Fruit fly (Drosophila melanogaster) whole organism, adult: Measurements from ENCODE around the gene Lcp65Ad.

Experiments used
- CG11617 ChIP-seq: fragments of 200-800 bp; sonication (Bioruptor generic); optimal IDR thresholded peaks from 2 replicates; lab custom pipeline; 2017; ENCODE audit warnings: mild to moderate bottlenecking, missing biosample characterization, missing genetic modification reagents, missing genetic modification characterization
- CG12768 ChIP-seq: fragments of 200-800 bp; sonication (Bioruptor generic); optimal IDR thresholded peaks from 2 replicates; lab custom pipeline; 2017; ENCODE audit warnings: missing biosample characterization, missing genetic modification characterization, mild to moderate bottlenecking, moderate library complexity, missing genetic modification reagents
- CG14711 ChIP-seq: fragments of 200-800 bp; sonication (Bioruptor generic); optimal IDR thresholded peaks from 2 replicates; lab custom pipeline; 2018; ENCODE audit warnings: missing biosample characterization, mild to moderate bottlenecking, missing genetic modification characterization, moderate library complexity
- CG1620 ChIP-seq: fragments of 200-800 bp; sonication (Bioruptor generic); optimal IDR thresholded peaks from 2 replicates; lab custom pipeline; 2016; ENCODE audit warnings: missing biosample characterization, missing genetic modification characterization
- CG33017 ChIP-seq: fragments of 200-800 bp; sonication (Bioruptor generic); optimal IDR thresholded peaks from 2 replicates; lab custom pipeline; 2018; ENCODE audit warnings: missing biosample characterization, mild to moderate bottlenecking, missing genetic modification characterization, moderate library complexity
- CG5204 ChIP-seq: fragments of 200-800 bp; sonication (Bioruptor generic); optimal IDR thresholded peaks from 2 replicates; lab custom pipeline; 2016; ENCODE audit warnings: missing biosample characterization, missing genetic modification characterization
- CG7045 ChIP-seq: fragments of 200-800 bp; sonication (Bioruptor generic); optimal IDR thresholded peaks from 2 replicates; lab custom pipeline; 2017; ENCODE audit warnings: missing biosample characterization, mild to moderate bottlenecking, missing genetic modification characterization
- CG7101 ChIP-seq: fragments of 200-800 bp; sonication (Bioruptor generic); optimal IDR thresholded peaks from 2 replicates; lab custom pipeline; 2018; ENCODE audit warnings: missing biosample characterization, mild to moderate bottlenecking, missing genetic modification characterization, moderate library complexity
- Clk ChIP-seq: fragments of 200-800 bp; sonication (Bioruptor generic); optimal IDR thresholded peaks from 2 replicates; lab custom pipeline; 2017; ENCODE audit warnings: missing biosample characterization, missing genetic modification characterization
- Crg-1 ChIP-seq: fragments of 200-800 bp; sonication (Bioruptor generic); optimal IDR thresholded peaks from 2 replicates; lab custom pipeline; 2016; ENCODE audit warnings: missing biosample characterization, missing genetic modification characterization
- Hr96 ChIP-seq: fragments of 200-800 bp; sonication (Bioruptor generic); optimal IDR thresholded peaks from 2 replicates; lab custom pipeline; 2016; ENCODE audit warnings: missing biosample characterization, missing genetic modification characterization
- Mnt ChIP-seq: fragments of 200-800 bp; sonication (Bioruptor generic); optimal IDR thresholded peaks from 2 replicates; lab custom pipeline; 2016; ENCODE audit warnings: missing biosample characterization, mild to moderate bottlenecking, missing genetic modification characterization
- bab1 ChIP-seq: fragments of 200-800 bp; sonication (Bioruptor generic); optimal IDR thresholded peaks from 3 replicates; lab custom pipeline; 2019; ENCODE audit warnings: missing biosample characterization, mild to moderate bottlenecking, missing genetic modification characterization, moderate library complexity
- cic ChIP-seq: fragments of 200-800 bp; sonication (Bioruptor generic); optimal IDR thresholded peaks from 2 replicates; lab custom pipeline; 2017; ENCODE audit warnings: missing biosample characterization, mild to moderate bottlenecking, missing genetic modification characterization, moderate library complexity
- cnc ChIP-seq, 2 experiments: fragments of >200 bp; optimal IDR thresholded peaks; 2 replicates each; lab custom pipeline; 2017
- kay ChIP-seq: fragments of 200-800 bp; sonication (Bioruptor generic); peaks from one replicate; lab custom pipeline; 2016; ENCODE audit warnings: missing biosample characterization, missing genetic modification characterization, borderline replicate concordance
- ovo ChIP-seq: fragments of 200-800 bp; sonication (Bioruptor generic); optimal IDR thresholded peaks from 2 replicates; lab custom pipeline; 2016; ENCODE audit warnings: missing biosample characterization, missing genetic modification characterization
- pad ChIP-seq: fragments of 200-800 bp; sonication (Bioruptor generic); optimal IDR thresholded peaks from 3 replicates; lab custom pipeline; 2017; ENCODE audit warnings: missing biosample characterization, missing genetic modification characterization, mild to moderate bottlenecking, moderate library complexity, missing genetic modification reagents
- tj ChIP-seq: fragments of 200-800 bp; sonication (Bioruptor generic); optimal IDR thresholded peaks from 3 replicates; lab custom pipeline; 2017; ENCODE audit warnings: missing biosample characterization, mild to moderate bottlenecking, missing genetic modification characterization, moderate library complexity
- toe ChIP-seq: fragments of 200-800 bp; sonication (Bioruptor generic); optimal IDR thresholded peaks from 2 replicates; lab custom pipeline; 2016; ENCODE audit warnings: missing biosample characterization, missing genetic modification characterization

The Lcp65Ad gene

DNA sequence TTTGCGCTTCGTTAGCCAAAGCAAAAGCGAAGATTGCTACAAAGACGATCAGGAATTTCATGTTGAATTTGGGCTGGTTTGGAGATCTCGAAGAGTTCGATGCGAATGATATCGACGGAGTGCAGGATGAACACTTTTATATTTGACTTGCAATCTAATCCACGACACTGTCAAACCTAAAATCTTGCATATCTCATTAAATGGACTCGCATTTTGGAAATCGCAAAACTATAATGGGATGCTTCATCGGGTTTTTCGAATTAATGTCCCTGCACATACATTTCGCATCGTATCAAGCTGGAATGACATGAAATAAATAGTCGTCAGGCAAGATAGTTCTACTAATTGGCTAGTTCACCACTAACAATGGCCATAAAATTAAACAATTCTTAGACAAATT is 5.2 kb upstream of the Lcp65Ad start, which contains the start of gene Lcp65Ae:
Gene Lcp65Ae (minus strand): TSS at position 101 of the 400 bp plus-strand sequence.
- TF ChIP-seq CG12768 (GFP tag; lab: Kevin White, UChicago): no peak
- TF ChIP-seq ovo: no peak
- no peak for TF ChIP-seq Crg-1 (GFP tag; lab: Kevin White, UChicago)
- no peak for TF ChIP-seq Mnt (GFP tag; lab: Kevin White, UChicago)
- no peak for TF ChIP-seq bab1 (GFP tag; lab: Kevin White, UChicago)
- TF ChIP-seq CG7045 (GFP tag; lab: Kevin White, UChicago): no peak
- TF ChIP-seq CG14711: no peak
- TF ChIP-seq Hr96 (GFP tag; lab: Kevin White, UChicago): no peak
- no peak for TF ChIP-seq CG1620 (GFP tag; lab: Kevin White, UChicago)
- no peak for TF ChIP-seq tj (GFP tag; lab: Kevin White, UChicago)
- TF ChIP-seq cnc (optimal IDR thresholded peaks at IDR 0.05; lab: Kevin White, UChicago): no peak
- no peak for TF ChIP-seq CG7101
- TF ChIP-seq CG5204: no peak
- TF ChIP-seq cic (GFP tag; lab: Kevin White, UChicago): no peak
- TF ChIP-seq CG33017: no peak
- no peak for TF ChIP-seq kay (GFP tag; lab: Kevin White, UChicago)
- TF ChIP-seq CG11617 (GFP tag; lab: Kevin White, UChicago): no peak
- TF ChIP-seq Clk (GFP tag; lab: Kevin White, UChicago): no peak
- TF ChIP-seq pad: no peak
- no peak for TF ChIP-seq toe (GFP tag; lab: Kevin White, UChicago)

DNA sequence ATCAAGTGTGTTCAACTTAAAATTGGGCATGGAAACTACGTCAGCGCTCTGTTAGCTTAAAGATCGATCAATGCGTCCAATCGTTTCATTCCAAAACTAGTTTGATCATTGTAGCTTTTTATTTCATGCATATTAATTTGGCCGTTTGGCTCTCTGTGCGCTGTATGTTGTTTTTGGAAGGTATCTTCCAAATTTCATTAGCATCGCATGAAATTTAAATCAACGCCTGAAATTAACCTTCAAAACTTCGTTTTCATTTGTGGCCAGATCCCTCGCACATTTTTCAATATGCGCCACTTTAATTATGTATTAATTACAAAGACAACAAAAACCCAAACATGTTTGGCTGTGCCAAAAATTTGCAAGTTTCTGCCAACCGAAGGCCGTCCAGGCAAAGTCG is 4.6 kb upstream of the Lcp65Ad start:
- no peak for TF ChIP-seq cic (GFP tag; lab: Kevin White, UChicago)
- no peak for TF ChIP-seq CG14711
- TF ChIP-seq Hr96 (GFP tag; lab: Kevin White, UChicago): no peak
- no peak for TF ChIP-seq CG33017
- TF ChIP-seq cnc (optimal IDR thresholded peaks at IDR 0.05; lab: Kevin White, UChicago): no peak
- no peak for TF ChIP-seq CG1620 (GFP tag; lab: Kevin White, UChicago)
- TF ChIP-seq pad: no peak
- no peak for TF ChIP-seq CG5204
- no peak for TF ChIP-seq kay (GFP tag; lab: Kevin White, UChicago)
- no peak for TF ChIP-seq Clk (GFP tag; lab: Kevin White, UChicago)
- no peak for TF ChIP-seq bab1 (GFP tag; lab: Kevin White, UChicago)
- TF ChIP-seq tj (GFP tag; lab: Kevin White, UChicago): no peak
- TF ChIP-seq CG7101: no peak
- no peak for TF ChIP-seq ovo
- TF ChIP-seq Mnt (GFP tag; lab: Kevin White, UChicago): no peak
- no peak for TF ChIP-seq CG11617 (GFP tag; lab: Kevin White, UChicago)
- no peak for TF ChIP-seq CG12768 (GFP tag; lab: Kevin White, UChicago)
- TF ChIP-seq toe (GFP tag; lab: Kevin White, UChicago): no peak
- TF ChIP-seq Crg-1 (GFP tag; lab: Kevin White, UChicago): no peak

DNA sequence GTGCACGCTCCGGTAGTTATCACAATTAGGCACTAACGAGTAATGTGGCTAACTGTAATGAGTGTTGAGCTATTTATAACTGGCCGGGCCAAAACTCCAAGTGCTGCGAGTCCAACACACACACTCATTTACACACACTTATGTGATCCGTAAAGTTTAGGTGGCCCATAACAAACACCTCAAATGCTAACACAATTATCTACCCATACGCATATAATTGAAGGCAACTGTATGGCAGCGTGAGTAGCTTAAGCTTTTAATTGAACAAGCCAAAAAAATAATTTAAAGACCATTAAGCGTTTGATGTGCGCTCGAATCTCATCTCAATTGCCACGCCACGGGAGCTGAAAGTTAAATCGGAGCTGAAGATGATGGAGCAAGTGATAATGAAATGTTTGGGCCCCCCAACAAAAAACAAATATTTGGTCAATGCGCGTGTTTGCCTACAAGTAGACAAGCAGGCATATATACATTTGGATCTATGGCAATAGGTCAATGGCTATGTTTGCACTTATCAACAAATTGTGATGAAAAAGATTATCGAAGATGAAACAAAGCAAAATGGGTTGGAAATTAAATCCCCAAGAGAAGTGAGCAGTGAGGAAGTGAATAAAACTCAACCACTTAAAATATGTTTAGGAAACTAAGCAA is 3.1 kb upstream of the Lcp65Ad start, which contains the start of gene Cpr65Av:
Gene Cpr65Av (minus strand): TSS at position 51 of the 651 bp plus-strand sequence.
- TF ChIP-seq Mnt (GFP tag; lab: Kevin White, UChicago) (no peak), CG1620 (GFP tag; lab: Kevin White, UChicago) (no peak), ovo (no peak), CG5204 (no peak), Crg-1 (GFP tag; lab: Kevin White, UChicago) (no peak), pad (no peak), CG12768 (GFP tag; lab: Kevin White, UChicago) (no peak), tj (GFP tag; lab: Kevin White, UChicago) (no peak), kay (GFP tag; lab: Kevin White, UChicago) (no peak), CG14711 (no peak), Hr96 (GFP tag; lab: Kevin White, UChicago) (no peak), Clk (GFP tag; lab: Kevin White, UChicago) (no peak)

DNA sequence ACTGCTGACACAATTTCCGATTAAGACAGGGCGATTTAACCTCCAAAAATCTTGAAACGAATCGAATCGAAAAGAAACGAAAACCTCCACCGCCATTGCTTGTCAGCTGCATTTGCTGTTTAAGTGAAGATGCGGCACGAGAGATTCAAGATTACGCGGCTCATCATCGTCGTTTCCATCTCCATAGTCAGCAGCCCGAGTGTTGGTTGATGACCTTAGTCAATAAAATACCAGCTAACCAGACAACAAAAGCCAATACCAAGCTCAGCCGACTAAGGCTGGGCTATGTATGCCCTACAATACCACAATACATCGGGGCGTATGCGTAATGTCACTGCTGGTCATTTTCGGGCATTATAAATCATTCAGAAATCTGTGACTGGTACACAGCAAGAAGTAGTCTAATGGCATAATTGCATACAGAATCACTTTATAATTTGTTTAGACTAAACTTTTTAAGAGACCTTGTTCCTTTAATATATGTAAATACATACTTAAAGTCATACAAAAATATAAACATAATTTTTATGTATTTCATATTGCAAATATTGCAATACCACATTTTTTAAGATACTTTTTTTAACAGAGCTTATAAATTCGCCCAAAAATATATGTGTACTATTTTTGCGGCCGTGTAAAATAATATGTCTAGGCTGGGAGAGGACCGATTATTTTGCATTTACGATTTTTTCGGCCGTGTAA is 2.3 kb upstream of the Lcp65Ad start:
- TF ChIP-seq CG33017: no peak

DNA sequence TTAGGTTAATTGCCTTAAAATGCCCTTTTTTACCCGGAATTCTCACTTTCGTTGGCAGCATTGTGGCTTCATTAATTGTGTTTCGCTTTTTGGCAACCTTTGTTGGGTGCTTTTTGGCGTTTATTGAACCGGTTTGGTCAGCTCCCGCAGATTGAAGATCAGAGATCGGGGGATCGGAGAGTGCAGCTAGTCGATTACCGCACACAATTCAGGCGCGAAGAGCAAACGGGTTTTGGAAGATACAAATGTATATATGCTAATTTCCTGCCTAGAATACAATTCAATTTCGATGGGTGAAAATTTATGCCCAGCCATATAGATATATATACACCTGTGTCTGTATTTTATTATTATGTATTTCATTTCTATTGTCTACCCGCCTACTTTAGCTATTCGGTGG is 1.7 kb upstream of the Lcp65Ad start:
- no peak for TF ChIP-seq tj (GFP tag; lab: Kevin White, UChicago)
- no peak for TF ChIP-seq CG1620 (GFP tag; lab: Kevin White, UChicago)
- TF ChIP-seq cnc (optimal IDR thresholded peaks at IDR 0.05; lab: Kevin White, UChicago): no peak
- no peak for TF ChIP-seq toe (GFP tag; lab: Kevin White, UChicago)
- no peak for TF ChIP-seq CG11617 (GFP tag; lab: Kevin White, UChicago)
- TF ChIP-seq ovo: no peak
- no peak for TF ChIP-seq CG7045 (GFP tag; lab: Kevin White, UChicago)
- no peak for TF ChIP-seq CG14711
- TF ChIP-seq cic (GFP tag; lab: Kevin White, UChicago): no peak
- no peak for TF ChIP-seq pad
- TF ChIP-seq Mnt (GFP tag; lab: Kevin White, UChicago): no peak
- TF ChIP-seq CG7101: no peak
- no peak for TF ChIP-seq CG12768 (GFP tag; lab: Kevin White, UChicago)
- no peak for TF ChIP-seq Clk (GFP tag; lab: Kevin White, UChicago)
- TF ChIP-seq Crg-1 (GFP tag; lab: Kevin White, UChicago): no peak
- TF ChIP-seq bab1 (GFP tag; lab: Kevin White, UChicago): no peak
- TF ChIP-seq Hr96 (GFP tag; lab: Kevin White, UChicago): no peak
- TF ChIP-seq CG5204: no peak
- TF ChIP-seq kay (GFP tag; lab: Kevin White, UChicago): no peak
